In the genomic region with DNA sequence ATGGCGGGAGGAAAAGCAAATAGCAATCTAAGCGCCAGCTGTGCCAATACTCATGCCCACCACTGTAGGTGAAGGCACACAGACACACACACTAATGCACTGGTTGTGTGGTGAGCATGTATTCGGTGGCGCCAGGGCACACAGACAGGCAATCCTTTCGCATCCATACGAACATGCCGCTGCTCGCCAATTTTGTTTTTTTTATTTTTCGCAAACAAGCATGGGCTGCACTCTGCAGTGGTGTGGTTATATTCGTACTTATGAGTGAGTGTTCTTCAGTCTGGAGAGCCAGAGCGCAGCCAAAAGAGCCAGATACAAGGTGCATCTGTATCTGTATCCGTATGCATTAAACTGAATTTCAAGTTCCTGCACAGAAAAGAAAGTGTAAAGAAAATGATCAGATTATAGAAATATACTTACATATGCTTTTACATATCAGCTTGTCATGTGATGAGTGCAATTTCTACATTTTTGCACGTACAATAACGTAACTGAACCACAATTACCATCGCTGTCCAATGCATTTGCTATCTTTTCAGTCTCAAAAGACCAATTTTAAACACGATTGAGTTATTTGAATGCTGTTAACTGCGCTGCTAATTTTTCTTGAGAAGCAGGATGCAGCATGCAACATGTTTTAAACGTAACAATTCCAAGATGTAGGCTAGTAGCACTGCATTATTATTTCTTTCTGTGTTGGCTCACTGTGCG, we compare ENCODE assay signal across 5 fruit fly cellular contexts.
TF ChIP-seq lines count a peak whose summit lies in the region.

No protein-coding gene starts in this region.

TF ChIP-seq in whole organism, adult, 20 proteins besides CTCF, POLR2A, EP300 and RAD21 (continued from another document):
- TF ChIP-seq bab1 (GFP tag; optimal IDR thresholded peaks at IDR 0.05; lab: Kevin White, UChicago) (no peak), ovo (GFP tag; optimal IDR thresholded peaks at IDR 0.05; lab: Kevin White, UChicago) (no peak), CG7045 (GFP tag; optimal IDR thresholded peaks at IDR 0.05; lab: Kevin White, UChicago) (no peak), CG7101 (tag; optimal IDR thresholded peaks at IDR 0.05; lab: Kevin White, UChicago) (peak; percentile 34)

TF ChIP-seq in whole organism, embryonic, 481 proteins besides CTCF, POLR2A, EP300 and RAD21 (continued from another document and continues in another):
- TF ChIP-seq CG32772 (GFP tag; IDR thresholded peaks at IDR 0.05; lab: Robert Waterston, UW) = 0 out of 2 replicates have a peak, but pooled peaks have one; percentile 18
- peak; percentile 17 to 21 for TF ChIP-seq chif (GFP tag; optimal IDR thresholded peaks at IDR 0.05; lab: Kevin White, UChicago)
- peak; percentile 3 for TF ChIP-seq CG11723 (GFP tag; optimal IDR thresholded peaks at IDR 0.05; lab: Kevin White, UChicago)
- TF ChIP-seq gsb (GFP tag; IDR thresholded peaks at IDR 0.05; lab: Robert Waterston, UW) = peak; percentile 7; the same call in 1 of the 2 replicates
- TF ChIP-seq CG7556 (GFP tag; optimal IDR thresholded peaks at IDR 0.05; lab: Kevin White, UChicago) = no peak
- no peak for TF ChIP-seq CG6813 (GFP tag; optimal IDR thresholded peaks at IDR 0.05; lab: Kevin White, UChicago)
- TF ChIP-seq CG1233 (GFP tag; optimal IDR thresholded peaks at IDR 0.05; lab: Kevin White, UChicago) = peak; percentile 14
- TF ChIP-seq CG7271 (tag; optimal IDR thresholded peaks at IDR 0.05; lab: Kevin White, UChicago) = no peak
- peak; percentile 31 for TF ChIP-seq Xbp1 (GFP tag; optimal IDR thresholded peaks at IDR 0.05; lab: Kevin White, UChicago)
- no peak for TF ChIP-seq CG14050 (GFP tag; IDR thresholded peaks at IDR 0.05; lab: Robert Waterston, UW)
- TF ChIP-seq slbo (GFP tag; IDR thresholded peaks at IDR 0.05; lab: Robert Waterston, UW) = peak; percentile 37; the same call in 1 of the 2 replicates
- no peak for TF ChIP-seq zen (tag; optimal IDR thresholded peaks at IDR 0.05; lab: Kevin White, UChicago)
- no peak for TF ChIP-seq fd102C (GFP tag; optimal IDR thresholded peaks at IDR 0.05; lab: Kevin White, UChicago)
- TF ChIP-seq phol (tag; optimal IDR thresholded peaks at IDR 0.05; lab: Kevin White, UChicago) = peak; percentile 49
- no peak for TF ChIP-seq pho (GFP tag; optimal IDR thresholded peaks at IDR 0.05; lab: Kevin White, UChicago)
- peak in 1 of 2 experiments; percentile 7 for TF ChIP-seq Pdp1 (GFP tag; optimal IDR thresholded peaks at IDR 0.05; lab: Kevin White, UChicago)
- peak; percentile 42 for TF ChIP-seq CG10209 (GFP tag; optimal IDR thresholded peaks at IDR 0.05; lab: Kevin White, UChicago)
- peak; percentile 8 for TF ChIP-seq CG8388 (GFP tag; optimal IDR thresholded peaks at IDR 0.05; lab: Kevin White, UChicago)
- TF ChIP-seq NK7.1 (GFP tag; optimal IDR thresholded peaks at IDR 0.05; lab: Kevin White, UChicago) = no peak
- peak; percentile 31 for TF ChIP-seq PHDP (tag; optimal IDR thresholded peaks at IDR 0.05; lab: Kevin White, UChicago)
- 0 out of 3 replicates have a peak, but pooled peaks have one; percentile 9 for TF ChIP-seq CG17361 (GFP tag; IDR thresholded peaks at IDR 0.05; lab: Robert Waterston, UW)
- TF ChIP-seq CG2712 (tag; optimal IDR thresholded peaks at IDR 0.05; lab: Kevin White, UChicago) = peak; percentile 4
- TF ChIP-seq Mad (GFP tag; optimal IDR thresholded peaks at IDR 0.05; lab: Kevin White, UChicago) = peak; percentile 11
- peak; percentile 11 for TF ChIP-seq tio (GFP tag; optimal IDR thresholded peaks at IDR 0.05; lab: Kevin White, UChicago)
- no peak for TF ChIP-seq CG16813 (GFP tag; IDR thresholded peaks at IDR 0.05; lab: Robert Waterston, UW; ENCODE audit: partially characterized antibody)
- TF ChIP-seq fd64A (GFP tag; optimal IDR thresholded peaks at IDR 0.05; lab: Kevin White, UChicago) = peak; percentile 3
- TF ChIP-seq ap (GFP tag; IDR thresholded peaks at IDR 0.05; lab: Robert Waterston, UW) = 0 out of 2 replicates have a peak, but pooled peaks have one; percentile 8
- no peak for TF ChIP-seq cato (GFP tag; optimal IDR thresholded peaks at IDR 0.05; lab: Kevin White, UChicago; ENCODE audit: borderline replicate concordance)

TF ChIP-seq in whole organism, prepupa, 60 proteins besides CTCF, POLR2A, EP300 and RAD21 (continued from another document and continues in another):
- peak; percentile 72 for TF ChIP-seq vri (GFP tag; optimal IDR thresholded peaks at IDR 0.05; lab: Kevin White, UChicago)
- peak; percentile 90 for TF ChIP-seq CG10631 (GFP tag; optimal IDR thresholded peaks at IDR 0.05; lab: Kevin White, UChicago)
- peak; percentile 78 for TF ChIP-seq lz (GFP tag; optimal IDR thresholded peaks at IDR 0.05; lab: Kevin White, UChicago)
- peak; percentile 92 for TF ChIP-seq Sox15 (GFP tag; optimal IDR thresholded peaks at IDR 0.05; lab: Kevin White, UChicago)
- peak; percentile 76 for TF ChIP-seq cyc (GFP tag; optimal IDR thresholded peaks at IDR 0.05; lab: Kevin White, UChicago)
- TF ChIP-seq CG31627 (GFP tag; optimal IDR thresholded peaks at IDR 0.05; lab: Kevin White, UChicago) = peak; percentile 87
- peak; percentile 26 for TF ChIP-seq fd85E (GFP tag; optimal IDR thresholded peaks at IDR 0.05; lab: Kevin White, UChicago)
- TF ChIP-seq Eip93F (GFP tag; optimal IDR thresholded peaks at IDR 0.05; lab: Kevin White, UChicago) = no peak
- TF ChIP-seq fkh (GFP tag; optimal IDR thresholded peaks at IDR 0.05; lab: Kevin White, UChicago) = peak; percentile 32
- TF ChIP-seq Ets96B (tag; optimal IDR thresholded peaks at IDR 0.05; lab: Kevin White, UChicago) = peak; percentile 83
- peak; percentile 97 for TF ChIP-seq Eip78C (GFP tag; lab: Kevin White, UChicago)
- peak; percentile 88 for TF ChIP-seq CG3919 (GFP tag; optimal IDR thresholded peaks at IDR 0.05; lab: Kevin White, UChicago)
- TF ChIP-seq CG8119 (GFP tag; IDR thresholded peaks at IDR 0.05; lab: Robert Waterston, UW) = peak; percentile 91
- TF ChIP-seq CG32006 (GFP tag; optimal IDR thresholded peaks at IDR 0.05; lab: Kevin White, UChicago) = peak; percentile 98
- peak; percentile 74 for TF ChIP-seq Smox (GFP tag; optimal IDR thresholded peaks at IDR 0.05; lab: Kevin White, UChicago)
- TF ChIP-seq OdsH (GFP tag; optimal IDR thresholded peaks at IDR 0.05; lab: Kevin White, UChicago) = peak; percentile 91
- TF ChIP-seq Hr39 (GFP tag; optimal IDR thresholded peaks at IDR 0.05; lab: Kevin White, UChicago) = peak; percentile 86
- peak; percentile 81 for TF ChIP-seq topi (GFP tag; optimal IDR thresholded peaks at IDR 0.05; lab: Kevin White, UChicago)
- peak; percentile 80 for TF ChIP-seq CG11902 (GFP tag; optimal IDR thresholded peaks at IDR 0.05; lab: Kevin White, UChicago)
- peak; percentile 90 for TF ChIP-seq pdm3 (GFP tag; optimal IDR thresholded peaks at IDR 0.05; lab: Kevin White, UChicago)
- peak; percentile 89 for TF ChIP-seq CG8632 (GFP tag; optimal IDR thresholded peaks at IDR 0.05; lab: Kevin White, UChicago)
- TF ChIP-seq CG6276 (GFP tag; optimal IDR thresholded peaks at IDR 0.05; lab: Kevin White, UChicago) = peak; percentile 89
- peak; percentile 69 for TF ChIP-seq dsx (GFP tag; optimal IDR thresholded peaks at IDR 0.05; lab: Kevin White, UChicago; ENCODE audit: poor library complexity, severe bottlenecking)
- peak; percentile 91 for TF ChIP-seq Sox14 (GFP tag; optimal IDR thresholded peaks at IDR 0.05; lab: Kevin White, UChicago)
- peak; percentile 83 for TF ChIP-seq CG11762 (GFP tag; optimal IDR thresholded peaks at IDR 0.05; lab: Kevin White, UChicago; ENCODE audit: insufficient read depth)
- TF ChIP-seq CG9139 (GFP tag; optimal IDR thresholded peaks at IDR 0.05; lab: Kevin White, UChicago) = no peak
- peak; percentile 25 for TF ChIP-seq CG6854 (GFP tag; optimal IDR thresholded peaks at IDR 0.05; lab: Kevin White, UChicago)
- peak; percentile 85 for TF ChIP-seq CG6808 (GFP tag; optimal IDR thresholded peaks at IDR 0.05; lab: Kevin White, UChicago)
- peak; percentile 86 for TF ChIP-seq CG10669 (GFP tag; optimal IDR thresholded peaks at IDR 0.05; lab: Kevin White, UChicago)
- TF ChIP-seq fd59A (GFP tag; optimal IDR thresholded peaks at IDR 0.05; lab: Kevin White, UChicago) = peak; percentile 88

TF ChIP-seq in whole organism, pupa, 21 proteins besides CTCF, POLR2A, EP300 and RAD21 (continued from another document):
- TF ChIP-seq CG12605 (GFP tag; IDR thresholded peaks at IDR 0.05; lab: Robert Waterston, UW) (peak; percentile 9; the same call in 1 of the 2 replicates), CG17806 (tag; optimal IDR thresholded peaks at IDR 0.05; lab: Kevin White, UChicago) (peak; percentile 78), CG4496 (GFP tag; IDR thresholded peaks at IDR 0.05; lab: Robert Waterston, UW) (peak; percentile 66)
TF ChIP-seq in whole organism, pupa: peak in this region for 21.

TF ChIP-seq in whole organism, wandering third instar larva, 38 proteins besides CTCF, POLR2A, EP300 and RAD21 (continued from another document):
- TF ChIP-seq Hr83 (GFP tag; optimal IDR thresholded peaks at IDR 0.05; lab: Kevin White, UChicago; ENCODE audit: poor library complexity, severe bottlenecking) = peak; percentile 83
- TF ChIP-seq Rel (GFP tag; optimal IDR thresholded peaks at IDR 0.05; lab: Kevin White, UChicago) = peak; percentile 23
- no peak for TF ChIP-seq Rel (tag; optimal IDR thresholded peaks at IDR 0.05; lab: Kevin White, UChicago)
- TF ChIP-seq Dfd (GFP tag; optimal IDR thresholded peaks at IDR 0.05; lab: Kevin White, UChicago) = no peak
- TF ChIP-seq Hr78 (GFP tag; optimal IDR thresholded peaks at IDR 0.05; lab: Kevin White, UChicago) = peak; percentile 14
- no peak for TF ChIP-seq lola (GFP tag; optimal IDR thresholded peaks at IDR 0.05; lab: Kevin White, UChicago)
- peak; percentile 12 for TF ChIP-seq CrebA (GFP tag; optimal IDR thresholded peaks at IDR 0.05; lab: Kevin White, UChicago; ENCODE audit: borderline replicate concordance)
- peak; percentile 17 for TF ChIP-seq Dif (GFP tag; optimal IDR thresholded peaks at IDR 0.05; lab: Kevin White, UChicago; ENCODE audit: partially characterized antibody)
- TF ChIP-seq psq (GFP tag; optimal IDR thresholded peaks at IDR 0.05; lab: Kevin White, UChicago) = peak; percentile 53
- peak in 1 of 2 experiments; percentile 58 for TF ChIP-seq dl (GFP tag; optimal IDR thresholded peaks at IDR 0.05; lab: Kevin White, UChicago; ENCODE audit: insufficient read depth in 1 of 2, partially characterized antibody in 2 of 2)
- TF ChIP-seq sage (GFP tag; optimal IDR thresholded peaks at IDR 0.05; lab: Kevin White, UChicago) = no peak
- TF ChIP-seq br (GFP tag; optimal IDR thresholded peaks at IDR 0.05; lab: Kevin White, UChicago) = peak; percentile 24
- no peak for TF ChIP-seq Myc (optimal IDR thresholded peaks at IDR 0.05; lab: Kevin White, UChicago)
- TF ChIP-seq Sp1 (GFP tag; optimal IDR thresholded peaks at IDR 0.05; lab: Kevin White, UChicago) = peak; percentile 34
- peak; percentile 83 for TF ChIP-seq brk (GFP tag; optimal IDR thresholded peaks at IDR 0.05; lab: Kevin White, UChicago)
- TF ChIP-seq Mio (GFP tag; optimal IDR thresholded peaks at IDR 0.05; lab: Kevin White, UChicago) = no peak
- TF ChIP-seq woc (GFP tag; optimal IDR thresholded peaks at IDR 0.05; lab: Kevin White, UChicago) = no peak
- TF ChIP-seq Jra (GFP tag; optimal IDR thresholded peaks at IDR 0.05; lab: Kevin White, UChicago) = peak; percentile 46
